Worm (Caenorhabditis elegans): ENCODE measurements around the gene lgc-49.

DNA sequence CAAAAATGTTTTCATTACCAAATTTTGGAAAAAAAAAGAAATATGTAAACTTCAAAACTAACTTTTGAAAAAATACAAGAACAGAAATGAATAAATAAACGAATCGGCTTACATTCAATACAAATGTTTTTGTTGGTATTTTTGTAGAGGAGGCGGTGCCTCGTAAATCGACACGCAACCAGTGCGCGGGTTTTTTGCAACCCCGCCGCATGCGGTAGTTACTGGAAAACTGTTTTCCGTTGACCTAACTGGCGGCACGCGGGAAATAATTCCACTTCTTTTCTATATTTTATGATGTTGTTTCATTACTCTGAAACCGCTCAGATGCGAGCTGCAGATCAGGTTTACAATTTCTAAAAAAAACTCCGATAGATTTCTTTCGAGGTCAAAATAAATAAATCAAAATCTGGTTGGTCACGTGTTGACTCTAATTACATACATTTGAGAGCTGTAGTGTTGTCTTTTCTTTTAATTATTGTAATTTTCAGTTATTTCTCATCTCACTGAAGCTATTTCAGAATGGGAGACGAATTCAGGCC is 48.2 kb downstream of the lgc-49 start, which contains the start of the genes dvc-1 and ima-1:
- no peak for TF ChIP-seq lin-39 (tag; optimal IDR thresholded peaks at IDR 0.05)
- no peak for TF ChIP-seq attf-4 (tag; optimal IDR thresholded peaks at IDR 0.05)
- TF ChIP-seq nhr-6 (tag; optimal IDR thresholded peaks at IDR 0.05) = peak; percentile 50
- TF ChIP-seq ctbp-1 (GFP tag; IDR thresholded peaks at IDR 0.05) = 0 out of 2 replicates have a peak, but pooled peaks have one; percentile 8
- TF ChIP-seq ZK546.5 (tag; optimal IDR thresholded peaks at IDR 0.05) = no peak
- no peak for TF ChIP-seq egl-27 (tag; optimal IDR thresholded peaks at IDR 0.05)
- peak; percentile 82 for TF ChIP-seq lin-38 (GFP tag; IDR thresholded peaks at IDR 0.05)
- TF ChIP-seq spr-1 (tag; optimal IDR thresholded peaks at IDR 0.05) = no peak
- TF ChIP-seq lin-15B (tag; optimal IDR thresholded peaks at IDR 0.05) = no peak
- peak; percentile 75 for TF ChIP-seq hlh-30 (tag; optimal IDR thresholded peaks at IDR 0.05; ENCODE audit: insufficient read depth)
- TF ChIP-seq saeg-2 (GFP tag; IDR thresholded peaks at IDR 0.05) = no peak
